Worm (Caenorhabditis elegans): ENCODE results near the gene ina-1.

DNA sequence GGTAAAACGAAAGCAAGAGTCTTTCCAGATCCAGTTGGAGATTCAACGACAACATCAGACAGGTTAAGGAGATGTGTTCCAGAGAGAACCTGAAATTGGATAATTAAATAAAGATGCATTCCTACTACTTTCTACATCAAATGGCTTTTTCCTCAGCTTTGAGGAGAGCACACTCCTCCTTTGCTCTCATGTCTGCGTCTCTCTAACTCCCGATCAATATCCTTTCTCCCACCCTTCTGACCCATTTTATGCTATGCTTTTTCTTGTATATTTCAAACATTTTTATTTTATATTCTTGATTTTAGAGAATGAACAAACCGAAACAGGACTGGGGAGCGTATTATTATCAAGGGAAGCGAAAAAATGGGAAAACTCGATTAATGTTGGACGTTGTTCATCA lies 28.7 kb downstream of the ina-1 start, which contains the start of gene ZK512.11:
- TF ChIP-seq ztf-29 (GFP tag; IDR thresholded peaks at IDR 0.05) (no peak), tab-1 (GFP tag; IDR thresholded peaks at IDR 0.05) (no peak), cog-1 (tag; optimal IDR thresholded peaks at IDR 0.05) (no peak), flt-1 (GFP tag; IDR thresholded peaks at IDR 0.05) (no peak), ztf-23 (GFP tag; IDR thresholded peaks at IDR 0.05) (no peak), med-1 (GFP tag; optimal IDR thresholded peaks at IDR 0.05; ENCODE audit: insufficient read depth) (no peak), klf-2 (GFP tag; conservative IDR thresholded peaks at IDR 0.05) (no peak), T22C8.4 (GFP tag; IDR thresholded peaks at IDR 0.05) (peak; percentile 23; the same call in 1 of the 2 replicates), ref-1 (GFP tag; conservative IDR thresholded peaks at IDR 0.05) (no peak)
